Worm (Caenorhabditis elegans): Measurements from ENCODE around the gene vps-22.

Gene vps-22

DNA sequence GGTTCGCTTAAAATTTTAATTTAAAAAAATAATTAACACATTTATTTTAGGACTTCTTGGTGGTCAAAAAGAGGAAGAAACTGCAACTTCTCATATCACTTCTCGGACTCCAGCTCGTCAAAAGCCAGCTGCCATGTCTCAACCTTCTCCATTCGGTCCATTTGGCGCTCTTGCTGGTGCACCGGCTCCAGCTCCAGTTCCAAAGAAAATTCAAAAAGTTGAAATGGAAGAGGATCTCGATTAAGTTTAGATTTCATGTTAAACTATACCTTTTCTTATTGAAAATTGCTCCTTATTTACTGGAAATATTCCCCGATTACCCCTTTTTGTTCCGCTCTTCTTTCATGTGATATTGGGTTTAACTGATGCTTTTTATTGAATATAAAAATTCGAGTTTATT is 48.6 kb downstream of the vps-22 start:
- no peak for TF ChIP-seq fos-1 (tag; optimal IDR thresholded peaks at IDR 0.05)
- TF ChIP-seq sma-9 (GFP tag; optimal IDR thresholded peaks at IDR 0.05) = no peak
- TF ChIP-seq sma-9 (tag; optimal IDR thresholded peaks at IDR 0.05) = no peak
- TF ChIP-seq mab-5 (tag; optimal IDR thresholded peaks at IDR 0.05) = no peak
- TF ChIP-seq blmp-1 (tag; optimal IDR thresholded peaks at IDR 0.05; ENCODE audit: insufficient read depth) = no peak
- TF ChIP-seq nhr-12 (tag; optimal IDR thresholded peaks at IDR 0.05) = no peak
- TF ChIP-seq Y55F3AM.14 (GFP tag; optimal IDR thresholded peaks at IDR 0.05) = no peak
- no peak for TF ChIP-seq lin-11 (tag; optimal IDR thresholded peaks at IDR 0.05)
- no peak for TF ChIP-seq nhr-21 (tag; optimal IDR thresholded peaks at IDR 0.05)
- no peak for TF ChIP-seq unc-55 (GFP tag; optimal IDR thresholded peaks at IDR 0.05)

DNA sequence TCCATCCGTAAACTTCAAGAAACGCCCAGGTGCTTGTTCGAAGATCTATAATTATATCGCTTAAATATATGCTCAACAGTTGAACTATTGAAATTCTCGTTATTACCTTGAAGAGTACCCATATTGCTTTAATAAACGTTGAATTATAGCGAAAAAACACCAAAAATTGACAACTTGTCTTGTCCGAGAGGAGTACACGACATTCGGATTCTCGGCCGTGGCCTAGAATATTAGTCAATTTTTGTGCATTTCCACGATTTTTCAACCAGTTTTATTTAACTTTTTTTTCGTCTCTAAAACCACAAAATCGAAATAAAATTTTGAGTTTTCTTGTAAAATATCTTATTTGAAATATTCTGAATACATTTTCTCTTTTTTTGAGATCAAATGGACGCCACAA is 50.0 kb downstream of the vps-22 start, which contains the start of the genes F26F4.9 and cee-1:
Gene F26F4.9 (minus strand): TSS at position 205 of the 400 bp plus-strand sequence.
Gene cee-1 (plus strand): TSS at position 383 of the 400 bp plus-strand sequence.
- TF ChIP-seq ama-1 (optimal IDR thresholded peaks at IDR 0.05) (no peak), unc-39 (tag; optimal IDR thresholded peaks at IDR 0.05) (no peak), nhr-25 (tag; optimal IDR thresholded peaks at IDR 0.05) (peak; percentile 44), zag-1 (tag; optimal IDR thresholded peaks at IDR 0.05) (no peak), gmeb-1 (tag; optimal IDR thresholded peaks at IDR 0.05) (peak; percentile 53), lsy-2 (tag; optimal IDR thresholded peaks at IDR 0.05) (peak; percentile 43 to 73), alr-1 (tag; optimal IDR thresholded peaks at IDR 0.05) (no peak), Y55F3AM.14 (GFP tag; optimal IDR thresholded peaks at IDR 0.05) (no peak), snpc-4 (tag; optimal IDR thresholded peaks at IDR 0.05) (no peak), mab-5 (tag; optimal IDR thresholded peaks at IDR 0.05) (no peak), F13H6.1 (tag; optimal IDR thresholded peaks at IDR 0.05) (peak; percentile 68), peb-1 (tag; optimal IDR thresholded peaks at IDR 0.05) (no peak), C34F6.9 (tag; optimal IDR thresholded peaks at IDR 0.05) (peak; percentile 68), fos-1 (tag; optimal IDR thresholded peaks at IDR 0.05) (peak; percentile 11), sma-3 (GFP tag; optimal IDR thresholded peaks at IDR 0.05) (peak; percentile 75), nhr-129 (tag; optimal IDR thresholded peaks at IDR 0.05) (no peak), unc-55 (GFP tag; optimal IDR thresholded peaks at IDR 0.05) (peak; percentile 74), lin-39 (tag; optimal IDR thresholded peaks at IDR 0.05) (no peak), ZK546.5 (tag; optimal IDR thresholded peaks at IDR 0.05) (no peak), sem-4 (tag; optimal IDR thresholded peaks at IDR 0.05) (no peak), nhr-11 (tag; optimal IDR thresholded peaks at IDR 0.05) (no peak), aly-2 (tag; optimal IDR thresholded peaks at IDR 0.05) (no peak), sma-9 (GFP tag; optimal IDR thresholded peaks at IDR 0.05) (peak; percentile 67), sma-9 (tag; optimal IDR thresholded peaks at IDR 0.05) (no peak), ztf-11 (tag; optimal IDR thresholded peaks at IDR 0.05) (no peak), ztf-4 (tag; optimal IDR thresholded peaks at IDR 0.05) (no peak), lin-13 (GFP tag; optimal IDR thresholded peaks at IDR 0.05) (peak; percentile 41), nhr-21 (tag; optimal IDR thresholded peaks at IDR 0.05) (no peak), crh-2 (tag; optimal IDR thresholded peaks at IDR 0.05) (peak; percentile 66), lin-11 (tag; optimal IDR thresholded peaks at IDR 0.05) (no peak)

DNA sequence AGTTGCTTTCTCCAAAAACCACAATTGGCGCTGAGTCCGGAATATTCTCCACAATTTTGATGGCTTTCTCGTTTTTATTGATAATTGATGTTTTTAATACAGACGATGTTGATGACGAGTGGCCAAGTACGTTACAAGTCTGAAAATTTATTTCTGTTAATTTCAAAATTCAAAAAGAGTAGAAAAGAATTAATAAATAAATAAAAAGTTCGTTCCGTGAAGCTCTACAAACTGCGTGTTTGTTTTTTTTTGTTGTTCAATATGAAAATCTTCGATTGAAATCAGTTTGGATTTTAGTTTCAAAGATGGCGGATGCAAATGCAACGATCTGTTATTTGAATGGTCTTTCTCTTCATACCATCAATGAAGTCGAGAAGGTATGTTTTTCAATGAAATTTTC is 51.3 kb downstream of the vps-22 start, which contains the start of gene F26F4.2:
Gene F26F4.2 (plus strand): TSS at position 301 of the 400 bp plus-strand sequence.
- TF ChIP-seq ama-1 (optimal IDR thresholded peaks at IDR 0.05) (no peak), nhr-25 (tag; optimal IDR thresholded peaks at IDR 0.05) (no peak), Y55F3AM.14 (GFP tag; optimal IDR thresholded peaks at IDR 0.05) (no peak), elt-3 (tag; optimal IDR thresholded peaks at IDR 0.05) (no peak), peb-1 (tag; optimal IDR thresholded peaks at IDR 0.05) (no peak), lin-11 (tag; optimal IDR thresholded peaks at IDR 0.05) (no peak), zag-1 (tag; optimal IDR thresholded peaks at IDR 0.05) (no peak), dmd-4 (tag; optimal IDR thresholded peaks at IDR 0.05) (no peak), lin-39 (tag; optimal IDR thresholded peaks at IDR 0.05) (no peak), ZK546.5 (tag; optimal IDR thresholded peaks at IDR 0.05) (no peak), ceh-16 (tag; optimal IDR thresholded peaks at IDR 0.05) (no peak), sem-4 (tag; optimal IDR thresholded peaks at IDR 0.05) (no peak), C34F6.9 (tag; optimal IDR thresholded peaks at IDR 0.05) (no peak), nhr-237 (tag; optimal IDR thresholded peaks at IDR 0.05) (no peak)

Data from whole organism, L2 larva.